Worm (Caenorhabditis elegans): ENCODE measurements around the gene dph-7.

The dph-7 gene

ce11 chrIII:13305537-13305936, 9.4 kb upstream of the dph-7 start:
- TF ChIP-seq unc-62 (GFP tag; optimal IDR thresholded peaks at IDR 0.05), result no peak

- TF ChIP-seq unc-62 (GFP tag; optimal IDR thresholded peaks at IDR 0.05), result no peak
Measured at ce11 chrIII:13307107-13307506, 7.8 kb upstream of the dph-7 start, which contains the start of the genes klp-19 and slc-36.1. Gene klp-19, minus strand, starts transcription at chrIII:13307259. Gene slc-36.1, plus strand, starts transcription at chrIII:13307502.

ce11 chrIII:13310552-13310951, 4.4 kb upstream of the dph-7 start:
- TF ChIP-seq unc-62 (GFP tag; optimal IDR thresholded peaks at IDR 0.05), result no peak

- TF ChIP-seq unc-62 (GFP tag; optimal IDR thresholded peaks at IDR 0.05), result no peak
Measured at ce11 chrIII:13313788-13314187, 1.1 kb upstream of the dph-7 start, which contains the start of gene Y43F4B.10. Gene Y43F4B.10, plus strand, starts transcription at chrIII:13314068.

ce11 chrIII:13314636-13315035, 287 bp upstream of the dph-7 start:
- TF ChIP-seq unc-62 (GFP tag; optimal IDR thresholded peaks at IDR 0.05), result no peak

- no peak for TF ChIP-seq unc-62 (GFP tag; optimal IDR thresholded peaks at IDR 0.05)
Measured at ce11 chrIII:13316935-13317334, 2.0 kb downstream of the dph-7 start.

- no peak for TF ChIP-seq unc-62 (GFP tag; optimal IDR thresholded peaks at IDR 0.05)
Measured at ce11 chrIII:13317383-13317911, 2.5 kb downstream of the dph-7 start.

- no peak for TF ChIP-seq unc-62 (GFP tag; optimal IDR thresholded peaks at IDR 0.05)
Measured at ce11 chrIII:13322578-13322977, 7.7 kb downstream of the dph-7 start, which contains the start of gene F53A2.11. Gene F53A2.11, minus strand, starts transcription at chrIII:13322678.

ce11 chrIII:13324739-13325138, 9.8 kb downstream of the dph-7 start, which contains the start of gene F53A2.1:
Gene F53A2.1, minus strand, starts transcription at chrIII:13324839.
- no peak for TF ChIP-seq unc-62 (GFP tag; optimal IDR thresholded peaks at IDR 0.05)

ce11 chrIII:13328911-13329310, 14.0 kb downstream of the dph-7 start:
- no peak for TF ChIP-seq unc-62 (GFP tag; optimal IDR thresholded peaks at IDR 0.05)

ce11 chrIII:13333754-13334153, 18.8 kb downstream of the dph-7 start, which contains the start of gene sdz-20:
Gene sdz-20, plus strand, starts transcription at chrIII:13334054.
- TF ChIP-seq unc-62 (GFP tag; optimal IDR thresholded peaks at IDR 0.05), result no peak

- TF ChIP-seq unc-62 (GFP tag; optimal IDR thresholded peaks at IDR 0.05), result no peak
Measured at ce11 chrIII:13339672-13340071, 24.7 kb downstream of the dph-7 start, which contains the start of gene F53A2.3. Gene F53A2.3, minus strand, starts transcription at chrIII:13339772.

ce11 chrIII:13340504-13341274, 25.8 kb downstream of the dph-7 start:
- no peak for TF ChIP-seq unc-62 (GFP tag; optimal IDR thresholded peaks at IDR 0.05)

ce11 chrIII:13341275-13341626, 26.3 kb downstream of the dph-7 start, which contains the start of gene nud-1:
Gene nud-1, plus strand, starts transcription at chrIII:13341527.
- no peak for TF ChIP-seq unc-62 (GFP tag; optimal IDR thresholded peaks at IDR 0.05)

- no peak for TF ChIP-seq unc-62 (GFP tag; optimal IDR thresholded peaks at IDR 0.05)
Measured at ce11 chrIII:13342079-13342734, 27.3 kb downstream of the dph-7 start, which contains the start of gene dro-1. Gene dro-1, plus strand, starts transcription at chrIII:13342684.

- TF ChIP-seq unc-62 (GFP tag; optimal IDR thresholded peaks at IDR 0.05), result no peak
Measured at ce11 chrIII:13343117-13343516, 28.2 kb downstream of the dph-7 start, which contains the start of gene ife-1. Gene ife-1, plus strand, starts transcription at chrIII:13343417.

All from whole organism, dauer.